Fruit fly (Drosophila melanogaster): ENCODE measurements around the gene Mpv17.

- TF ChIP-seq rgr (GFP tag; optimal IDR thresholded peaks at IDR 0.05) (no peak), Dfd (GFP tag; optimal IDR thresholded peaks at IDR 0.05) (no peak), Hr83 (GFP tag; optimal IDR thresholded peaks at IDR 0.05; ENCODE audit: poor library complexity, severe bottlenecking) (no peak), CrebA (GFP tag; optimal IDR thresholded peaks at IDR 0.05; ENCODE audit: borderline replicate concordance) (no peak), lola (GFP tag; optimal IDR thresholded peaks at IDR 0.05) (no peak), OdsH (GFP tag; optimal IDR thresholded peaks at IDR 0.05) (no peak), usp (GFP tag; optimal IDR thresholded peaks at IDR 0.05) (no peak), br (GFP tag; optimal IDR thresholded peaks at IDR 0.05) (no peak), ey (GFP tag; optimal IDR thresholded peaks at IDR 0.05) (no peak), CG9705 (GFP tag; optimal IDR thresholded peaks at IDR 0.05) (no peak), Myc (optimal IDR thresholded peaks at IDR 0.05) (no peak), Hr78 (GFP tag; optimal IDR thresholded peaks at IDR 0.05) (no peak), Abd-B (GFP tag; optimal IDR thresholded peaks at IDR 0.05) (no peak)
Observed at dm6 chr4:1064219-1064618, 35.1 kb upstream of the Mpv17 start.
